Worm (Caenorhabditis elegans) whole organism, mixed stage, embryonic: ENCODE results near the gene smex-1.

Experiments
- M03D4.4 ChIP-seq: sonication (generic microtip); optimal IDR thresholded peaks from 2 replicates; lab custom pipeline; 2017; ENCODE audit warnings: mild to moderate bottlenecking, missing genetic modification characterization, missing compliant biosample characterization
- ceh-43 ChIP-seq: fragments of 200-800 bp; sonication (Bioruptor generic); optimal IDR thresholded peaks from 2 replicates; lab custom pipeline; 2018; ENCODE audit warnings: mild to moderate bottlenecking, missing genetic modification characterization, moderate library complexity, missing compliant biosample characterization
- ces-1 ChIP-seq: fragments of 150-350 bp; optimal IDR thresholded peaks from 2 replicates; lab custom pipeline; 2014; ENCODE audit warnings: missing biosample characterization, missing genetic modification reagents, missing genetic modification characterization
- lin-13 ChIP-seq: fragments of 150-350 bp; optimal IDR thresholded peaks from 2 replicates; lab custom pipeline; 2014; ENCODE audit warnings: missing biosample characterization, missing genetic modification characterization
- lin-32 ChIP-seq: fragments of 200-800 bp; sonication (Bioruptor generic); optimal IDR thresholded peaks from 2 replicates; lab custom pipeline; 2018; ENCODE audit warnings: mild to moderate bottlenecking, missing genetic modification characterization, missing compliant biosample characterization
- lsy-2 ChIP-seq: fragments of 150-350 bp; optimal IDR thresholded peaks from 2 replicates; lab custom pipeline; 2014; ENCODE audit warnings: missing biosample characterization, missing genetic modification characterization
- nhr-12 ChIP-seq: fragments of 150-350 bp; optimal IDR thresholded peaks from 2 replicates; lab custom pipeline; 2014; ENCODE audit warnings: missing biosample characterization, missing genetic modification characterization
- nhr-2 ChIP-seq: fragments of 150-350 bp; optimal IDR thresholded peaks from 2 replicates; lab custom pipeline; 2014; ENCODE audit warnings: missing biosample characterization, missing genetic modification characterization
- nhr-237 ChIP-seq: fragments of 150-350 bp; optimal IDR thresholded peaks from 2 replicates; lab custom pipeline; 2014; ENCODE audit warnings: missing biosample characterization, missing genetic modification characterization
- nhr-28 ChIP-seq: fragments of 150-350 bp; optimal IDR thresholded peaks from 2 replicates; lab custom pipeline; 2014; ENCODE audit warnings: missing biosample characterization, missing genetic modification characterization
- nhr-76 ChIP-seq: sonication (generic microtip); optimal IDR thresholded peaks from 2 replicates; lab custom pipeline; 2017; ENCODE audit warnings: missing biosample characterization, missing genetic modification characterization
- ztf-11 ChIP-seq: fragments of 150-350 bp; optimal IDR thresholded peaks from 2 replicates; lab custom pipeline; 2014; ENCODE audit warnings: missing biosample characterization, missing genetic modification characterization

- TF ChIP-seq lin-13 (tag; lab: Kevin White, UChicago) (no peak), nhr-2 (tag; lab: Kevin White, UChicago) (no peak), nhr-12 (no peak), ceh-43 (GFP tag; lab: Kevin White, UChicago) (no peak), ztf-11 (tag; lab: Kevin White, UChicago) (no peak), nhr-237 (tag; lab: Kevin White, UChicago) (no peak), nhr-28 (tag; lab: Kevin White, UChicago) (no peak), lin-32 (GFP tag; lab: Kevin White, UChicago) (no peak), nhr-76 (tag; lab: Kevin White, UChicago) (no peak), lsy-2 (tag; lab: Kevin White, UChicago) (no peak), M03D4.4 (no peak), ces-1 (GFP tag; lab: Kevin White, UChicago) (no peak)
Measured at ce11 chrV:8299191-8299854, 3.6 kb upstream of the smex-1 start, which contains the start of gene W02D7.5.
